Fruit fly (Drosophila melanogaster) whole organism, embryonic: Measurements from ENCODE around the gene CG13081.

Experiments
- Blimp-1 ChIP-seq: fragments of 200-800 bp; sonication (Bioruptor generic); optimal IDR thresholded peaks from 3 replicates; lab custom pipeline; 2018; ENCODE audit warnings: missing biosample characterization, missing genetic modification characterization, mild to moderate bottlenecking, moderate library complexity, missing genetic modification reagents
- CG10959 ChIP-seq: fragments of 200-800 bp; sonication (Bioruptor generic); IDR thresholded peaks from 2 replicates; pipeline ENCODE4 v1.3.6; 2022; ENCODE audit warnings: missing biosample characterization, missing genetic modification characterization
- CG10979 ChIP-seq: fragments of 200-800 bp; sonication (Bioruptor generic); optimal IDR thresholded peaks from 2 replicates; lab custom pipeline; 2018; ENCODE audit warnings: missing biosample characterization, mild to moderate bottlenecking, missing genetic modification characterization, moderate library complexity
- CG1233 ChIP-seq: fragments of 200-800 bp; sonication (Bioruptor generic); optimal IDR thresholded peaks from 4 replicates; lab custom pipeline; 2018; ENCODE audit warnings: missing biosample characterization, mild to moderate bottlenecking, missing genetic modification characterization
- CG15073 ChIP-seq: fragments of 200-800 bp; sonication (Bioruptor generic); optimal IDR thresholded peaks from 2 replicates; lab custom pipeline; 2016; ENCODE audit warnings: missing biosample characterization, missing genetic modification characterization
- CG1529 ChIP-seq: fragments of 200-800 bp; sonication (Bioruptor generic); optimal IDR thresholded peaks from 3 replicates; lab custom pipeline; 2018; ENCODE audit warnings: missing biosample characterization, missing genetic modification characterization
- CG17361 ChIP-seq: fragments of 200-800 bp; sonication (Bioruptor generic); IDR thresholded peaks from 3 replicates; pipeline ENCODE4 v1.3.6; 2022; ENCODE audit warnings: missing biosample characterization, missing genetic modification characterization
- CG17802 ChIP-seq: fragments of 200-800 bp; sonication (Bioruptor generic); optimal IDR thresholded peaks from 2 replicates; lab custom pipeline; 2018; ENCODE audit warnings: missing biosample characterization, mild to moderate bottlenecking, missing genetic modification characterization, moderate library complexity
- CG31441 ChIP-seq: fragments of 200-800 bp; sonication (Bioruptor generic); IDR thresholded peaks from 2 replicates; pipeline ENCODE4 v1.3.6; 2022; ENCODE audit warnings: missing biosample characterization, missing genetic modification characterization
- CG32767 ChIP-seq: fragments of 200-800 bp; sonication (Bioruptor generic); IDR thresholded peaks from 2 replicates; pipeline ENCODE4 v1.3.6; 2022; ENCODE audit warnings: missing biosample characterization, missing genetic modification characterization
- CG33557 ChIP-seq: fragments of 200-800 bp; sonication (Bioruptor generic); optimal IDR thresholded peaks from 2 replicates; lab custom pipeline; 2019; ENCODE audit warnings: missing biosample characterization, mild to moderate bottlenecking, missing genetic modification characterization, moderate library complexity
- CG3407 ChIP-seq: fragments of 200-800 bp; sonication (Bioruptor generic); optimal IDR thresholded peaks from 2 replicates; lab custom pipeline; 2018; ENCODE audit warnings: missing biosample characterization, mild to moderate bottlenecking, missing genetic modification characterization
- CG4820 ChIP-seq: fragments of 200-800 bp; sonication (Bioruptor generic); optimal IDR thresholded peaks from 3 replicates; lab custom pipeline; 2016; ENCODE audit warnings: missing biosample characterization, missing genetic modification characterization
- CG6272 ChIP-seq: fragments of 200-800 bp; sonication (Bioruptor generic); IDR thresholded peaks from 2 replicates; pipeline ENCODE4 v1.3.6; 2022; ENCODE audit warnings: missing biosample characterization, missing genetic modification characterization
- CG7556 ChIP-seq: fragments of 200-800 bp; sonication (Bioruptor generic); optimal IDR thresholded peaks from 2 replicates; lab custom pipeline; 2017; ENCODE audit warnings: missing biosample characterization, mild to moderate bottlenecking, missing genetic modification characterization
- CG8388 ChIP-seq: fragments of 200-800 bp; sonication (Bioruptor generic); optimal IDR thresholded peaks from 2 replicates; lab custom pipeline; 2019; ENCODE audit warnings: missing biosample characterization, mild to moderate bottlenecking, missing genetic modification characterization, moderate library complexity
- CG9727 ChIP-seq: fragments of 200-800 bp; sonication (Bioruptor generic); optimal IDR thresholded peaks from 3 replicates; lab custom pipeline; 2017; ENCODE audit warnings: missing biosample characterization, mild to moderate bottlenecking, missing genetic modification characterization
- CHES-1-like ChIP-seq: fragments of 200-800 bp; sonication (Bioruptor generic); optimal IDR thresholded peaks from 2 replicates; lab custom pipeline; 2016; ENCODE audit warnings: missing biosample characterization, missing genetic modification characterization
- Chrac-16 ChIP-seq: fragments of 200-800 bp; sonication (Bioruptor generic); optimal IDR thresholded peaks from 3 replicates; lab custom pipeline; 2016; ENCODE audit warnings: missing biosample characterization, missing genetic modification characterization
- CoRest ChIP-seq: fragments of 200-800 bp; sonication (Bioruptor generic); optimal IDR thresholded peaks from 3 replicates; lab custom pipeline; 2018; ENCODE audit warnings: missing biosample characterization, mild to moderate bottlenecking, missing genetic modification characterization, moderate library complexity
- Dad ChIP-seq: fragments of 200-800 bp; sonication (Bioruptor generic); optimal IDR thresholded peaks from 3 replicates; lab custom pipeline; 2016; ENCODE audit warnings: missing biosample characterization, missing genetic modification characterization
- GATAe ChIP-seq: fragments of 200-800 bp; sonication (Bioruptor generic); conservative IDR thresholded peaks from 2 replicates; pipeline ENCODE4 v1.3.6; 2022; ENCODE audit warnings: missing biosample characterization, missing genetic modification characterization
- HLH3B ChIP-seq: fragments of 200-800 bp; sonication (Bioruptor generic); IDR thresholded peaks from 2 replicates; pipeline ENCODE4 v1.3.6; 2022; ENCODE audit warnings: missing biosample characterization, missing genetic modification characterization
- Hr39 ChIP-seq: fragments of >200 bp; optimal IDR thresholded peaks from 2 replicates; lab custom pipeline; 2017
- Hsf ChIP-seq: fragments of 200-800 bp; sonication (Bioruptor generic); optimal IDR thresholded peaks from 3 replicates; lab custom pipeline; 2016; ENCODE audit warnings: missing biosample characterization, missing genetic modification characterization
- Kr ChIP-seq: fragments of 200-800 bp; sonication (Bioruptor generic); optimal IDR thresholded peaks from 2 replicates; lab custom pipeline; 2017; ENCODE audit warnings: missing biosample characterization, mild to moderate bottlenecking, missing genetic modification characterization
- Mes4 ChIP-seq: fragments of 200-800 bp; sonication (Bioruptor generic); optimal IDR thresholded peaks from 2 replicates; lab custom pipeline; 2016; ENCODE audit warnings: missing biosample characterization, missing genetic modification characterization
- NC2β ChIP-seq: fragments of 200-800 bp; sonication (Bioruptor generic); optimal IDR thresholded peaks from 2 replicates; lab custom pipeline; 2016; ENCODE audit warnings: missing biosample characterization, missing genetic modification characterization
- Rfx ChIP-seq: fragments of 200-800 bp; sonication (Bioruptor generic); IDR thresholded peaks from 2 replicates; pipeline ENCODE4 v1.3.6; 2022; ENCODE audit warnings: missing biosample characterization, missing genetic modification characterization
- Sry-β ChIP-seq: fragments of 200-800 bp; sonication (Bioruptor generic); optimal IDR thresholded peaks from 2 replicates; lab custom pipeline; 2018; ENCODE audit warnings: missing biosample characterization, mild to moderate bottlenecking, missing genetic modification characterization, moderate library complexity
- TFAM ChIP-seq: fragments of 200-800 bp; sonication (Bioruptor generic); optimal IDR thresholded peaks from 2 replicates; lab custom pipeline; 2017; ENCODE audit warnings: missing biosample characterization, missing genetic modification characterization, inconsistent platforms
- Xbp1 ChIP-seq: fragments of 200-800 bp; sonication (Bioruptor generic); optimal IDR thresholded peaks from 3 replicates; lab custom pipeline; 2016; ENCODE audit warnings: missing biosample characterization, mild to moderate bottlenecking, missing genetic modification characterization
- ato ChIP-seq: fragments of 200-800 bp; sonication (Bioruptor generic); IDR thresholded peaks from 2 replicates; pipeline ENCODE4 v1.3.6; 2022; ENCODE audit warnings: missing biosample characterization, missing genetic modification characterization; ENCODE audit not compliant: partially characterized antibody
- az2 ChIP-seq: fragments of 200-800 bp; sonication (Bioruptor generic); optimal IDR thresholded peaks from 3 replicates; lab custom pipeline; 2016; ENCODE audit warnings: missing biosample characterization, missing genetic modification characterization
- bab2 ChIP-seq: fragments of 200-800 bp; sonication (Bioruptor generic); optimal IDR thresholded peaks from 2 replicates; lab custom pipeline; 2016; ENCODE audit warnings: missing biosample characterization, missing genetic modification characterization
- bsh ChIP-seq, 2 experiments: fragments of 200-800 bp; sonication (Bioruptor generic); optimal IDR thresholded peaks; 2 replicates each; lab custom pipeline; 2017 to 2018; ENCODE audit warnings: mild to moderate bottlenecking in 2 of 2, missing biosample characterization in 2 of 2, missing genetic modification characterization in 2 of 2, moderate library complexity in 1 of 2
- chn ChIP-seq: fragments of 200-800 bp; sonication (Bioruptor generic); optimal IDR thresholded peaks from 2 replicates; lab custom pipeline; 2016; ENCODE audit warnings: missing biosample characterization, missing genetic modification characterization
- dm ChIP-seq: fragments of 200-800 bp; sonication (Bioruptor generic); optimal IDR thresholded peaks from 3 replicates; lab custom pipeline; 2016; ENCODE audit warnings: missing biosample characterization, missing genetic modification characterization
- gem ChIP-seq: fragments of 200-800 bp; sonication (Bioruptor generic); optimal IDR thresholded peaks from 2 replicates; lab custom pipeline; 2019; ENCODE audit warnings: missing biosample characterization, mild to moderate bottlenecking, missing genetic modification characterization, moderate library complexity
- gsb-n ChIP-seq: fragments of 200-800 bp; sonication (Bioruptor generic); optimal IDR thresholded peaks from 3 replicates; lab custom pipeline; 2018; ENCODE audit warnings: missing biosample characterization, mild to moderate bottlenecking, missing genetic modification characterization
- ham ChIP-seq: fragments of 200-800 bp; sonication (Bioruptor generic); IDR thresholded peaks from 2 replicates; pipeline ENCODE4 v1.3.6; 2022; ENCODE audit warnings: missing biosample characterization, missing genetic modification characterization
- jumu ChIP-seq: fragments of 200-800 bp; sonication (Bioruptor generic); optimal IDR thresholded peaks from 3 replicates; lab custom pipeline; 2016; ENCODE audit warnings: missing biosample characterization, missing genetic modification characterization
- lmd ChIP-seq: fragments of 200-800 bp; sonication (Bioruptor generic); IDR thresholded peaks from 2 replicates; pipeline ENCODE4 v1.3.6; 2022; ENCODE audit warnings: missing biosample characterization, missing genetic modification characterization
- org-1 ChIP-seq: fragments of 200-800 bp; sonication (Bioruptor generic); optimal IDR thresholded peaks from 2 replicates; lab custom pipeline; 2017; ENCODE audit warnings: missing biosample characterization, missing genetic modification characterization
- pnt ChIP-seq: fragments of 200-800 bp; sonication (Bioruptor generic); optimal IDR thresholded peaks from 3 replicates; lab custom pipeline; 2016; ENCODE audit warnings: missing biosample characterization, missing genetic modification characterization
- pum ChIP-seq: fragments of 200-800 bp; sonication (Bioruptor generic); optimal IDR thresholded peaks from 2 replicates; lab custom pipeline; 2016; ENCODE audit warnings: missing biosample characterization, missing genetic modification characterization
- seq ChIP-seq: fragments of 200-800 bp; sonication (Bioruptor generic); IDR thresholded peaks from 2 replicates; pipeline ENCODE4 v1.3.6; 2022; ENCODE audit warnings: missing biosample characterization, missing genetic modification characterization
- sqz ChIP-seq: fragments of 200-800 bp; sonication (Bioruptor generic); optimal IDR thresholded peaks from 3 replicates; lab custom pipeline; 2018; ENCODE audit warnings: missing biosample characterization, mild to moderate bottlenecking, missing genetic modification characterization
- ssp ChIP-seq: fragments of 200-800 bp; sonication (Bioruptor generic); IDR thresholded peaks from 2 replicates; pipeline ENCODE4 v1.3.6; 2022; ENCODE audit warnings: missing biosample characterization, missing genetic modification characterization
- tap ChIP-seq: fragments of 200-800 bp; optimal IDR thresholded peaks from 3 replicates; lab custom pipeline; 2019; ENCODE audit warnings: missing biosample characterization, mild to moderate bottlenecking, missing genetic modification characterization, moderate library complexity
- vvl ChIP-seq: fragments of 200-800 bp; sonication (Bioruptor generic); IDR thresholded peaks from 2 replicates; pipeline ENCODE4 v1.3.6; 2022; ENCODE audit warnings: missing biosample characterization, missing genetic modification characterization

The CG13081 gene

DNA sequence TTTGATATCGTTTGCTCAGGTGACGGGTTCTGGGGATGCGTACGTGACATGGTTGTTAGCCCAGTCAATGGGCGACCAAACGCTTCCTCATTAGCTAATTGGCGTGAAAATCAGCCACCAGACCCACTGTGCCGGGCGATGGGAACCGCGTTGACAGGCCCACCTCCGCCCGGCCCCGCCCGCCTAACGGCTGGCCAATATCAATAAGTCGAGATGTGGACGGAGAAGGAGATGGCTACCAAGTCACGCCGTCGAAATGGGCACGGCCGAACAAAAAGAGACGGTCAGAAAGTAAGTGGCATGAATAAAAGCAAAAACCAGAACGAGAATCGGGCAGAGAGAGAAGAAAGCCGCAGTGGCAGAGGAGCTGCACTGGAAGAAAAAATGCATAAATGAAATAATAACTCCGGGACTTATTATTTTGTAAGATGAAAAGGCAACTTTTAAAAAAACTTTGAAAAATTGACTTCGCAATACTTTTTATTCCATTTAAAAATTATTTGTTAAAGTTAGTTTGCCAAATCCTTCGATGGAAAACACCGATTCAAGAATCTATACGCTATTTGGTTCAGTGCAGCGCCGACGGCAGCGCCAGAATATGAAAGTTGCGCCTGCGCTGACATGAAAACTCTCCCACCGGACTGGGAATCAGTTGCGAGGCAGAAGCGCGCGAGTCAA lies 2.5 kb upstream of the CG13081 start, which contains the start of gene CG13082 (continued):
- no peak for TF ChIP-seq Kr (GFP tag; lab: Kevin White, UChicago)
- no peak for TF ChIP-seq org-1
- peak; percentile 53 for TF ChIP-seq az2 (GFP tag; lab: Kevin White, UChicago)
- TF ChIP-seq CG33557 (GFP tag; lab: Kevin White, UChicago), result peak; percentile 57
- TF ChIP-seq CG9727 (GFP tag; lab: Kevin White, UChicago), result peak; percentile 58
- peak; percentile 31 for TF ChIP-seq Xbp1
- no peak for TF ChIP-seq Dad (GFP tag; lab: Kevin White, UChicago)
- TF ChIP-seq Chrac-16 (GFP tag; lab: Kevin White, UChicago), result peak; percentile 28
- no peak for TF ChIP-seq ham
- peak; percentile 61 for TF ChIP-seq CoRest
- TF ChIP-seq CG31441, result peak; percentile 63
- peak; percentile 25 for TF ChIP-seq CG1233 (GFP tag; lab: Kevin White, UChicago)
- peak; percentile 49; the same call in 1 of the 2 replicates for TF ChIP-seq lmd (GFP tag; lab: Robert Waterston, UW)
- TF ChIP-seq seq (GFP tag; lab: Robert Waterston, UW), result no peak
- no peak for TF ChIP-seq CG15073 (GFP tag; lab: Kevin White, UChicago)
- peak; percentile 69 for TF ChIP-seq CG8388
- TF ChIP-seq Hsf, result peak; percentile 51
- peak; percentile 85 for TF ChIP-seq CG10979
- TF ChIP-seq vvl, result peak; percentile 36; the same call in 1 of the 2 replicates
- peak; percentile 40 for TF ChIP-seq Mes4 (GFP tag; lab: Kevin White, UChicago)
- peak; percentile 22 for TF ChIP-seq chn (GFP tag; lab: Kevin White, UChicago)
- TF ChIP-seq CG32767 (GFP tag; lab: Robert Waterston, UW), result 0 out of 2 replicates have a peak, but pooled peaks have one; percentile 16
- peak; percentile 77 for TF ChIP-seq gsb-n (tag; lab: Kevin White, UChicago)
- peak; percentile 49 for TF ChIP-seq CG1529 (GFP tag; lab: Kevin White, UChicago)
- TF ChIP-seq tap, result peak; percentile 20
- peak; percentile 45 for TF ChIP-seq CG7556 (GFP tag; lab: Kevin White, UChicago)
- TF ChIP-seq GATAe (GFP tag; lab: Robert Waterston, UW), result no peak
- peak; percentile 55 for TF ChIP-seq bab2
- TF ChIP-seq TFAM (GFP tag; lab: Kevin White, UChicago), result no peak
- no peak for TF ChIP-seq NC2β
- TF ChIP-seq HLH3B, result no peak
- 0 out of 2 replicates have a peak, but pooled peaks have one; percentile 18 for TF ChIP-seq CG10959 (GFP tag; lab: Robert Waterston, UW)
- peak; percentile 37 for TF ChIP-seq pum (GFP tag; lab: Kevin White, UChicago)
- peak; percentile 5 for TF ChIP-seq pnt (GFP tag; lab: Kevin White, UChicago)
- peak; percentile 2 for TF ChIP-seq jumu (GFP tag; lab: Kevin White, UChicago)
- peak; percentile 6 for TF ChIP-seq Hr39 (lab: Kevin White, UChicago)
- no peak for TF ChIP-seq Rfx (GFP tag; lab: Robert Waterston, UW)
- TF ChIP-seq ssp (GFP tag; lab: Robert Waterston, UW), result 0 out of 2 replicates have a peak, but pooled peaks have one; percentile 26
- TF ChIP-seq CG3407 (GFP tag; lab: Kevin White, UChicago), result peak; percentile 27
- no peak for TF ChIP-seq dm
- peak; percentile 18 for TF ChIP-seq sqz (GFP tag; lab: Kevin White, UChicago)
- no peak for TF ChIP-seq CHES-1-like (GFP tag; lab: Kevin White, UChicago)
- TF ChIP-seq CG17361 (GFP tag; lab: Robert Waterston, UW), result peak; percentile 77
- peak; percentile 61 for TF ChIP-seq CG4820
- no peak for TF ChIP-seq ato
- TF ChIP-seq CG17802 (tag; lab: Kevin White, UChicago), result peak; percentile 30
- peak; percentile 1 for TF ChIP-seq Sry-β (GFP tag; lab: Kevin White, UChicago)
- TF ChIP-seq gem, result peak; percentile 76
- peak; percentile 87 for TF ChIP-seq Blimp-1
- no peak for TF ChIP-seq CG6272 (GFP tag; lab: Robert Waterston, UW)
- TF ChIP-seq bsh (GFP tag; optimal IDR thresholded peaks at IDR 0.05; lab: Kevin White, UChicago), result peak; percentile 77 to 90
